Fruit fly (Drosophila melanogaster) whole organism, embryonic: ENCODE measurements around the gene CG42542.

Experiments used
- Adf1 ChIP-seq: fragments of 200-800 bp; sonication (Bioruptor generic); IDR thresholded peaks from 2 replicates; pipeline ENCODE4 v1.3.6; 2022; ENCODE audit warnings: missing biosample characterization, missing genetic modification characterization
- BEAF-32 ChIP-seq: fragments of 200-800 bp; sonication (Bioruptor generic); optimal IDR thresholded peaks from 3 replicates; lab custom pipeline; 2017; ENCODE audit warnings: missing biosample characterization, missing genetic modification characterization, mild to moderate bottlenecking, moderate library complexity, missing genetic modification reagents
- CG11398 ChIP-seq: fragments of 200-800 bp; sonication (Bioruptor generic); optimal IDR thresholded peaks from 2 replicates; lab custom pipeline; 2016; ENCODE audit warnings: missing biosample characterization, missing genetic modification characterization
- CG11504 ChIP-seq: fragments of 200-800 bp; sonication (Bioruptor generic); optimal IDR thresholded peaks from 3 replicates; lab custom pipeline; 2019; ENCODE audit warnings: missing biosample characterization, mild to moderate bottlenecking, missing genetic modification characterization, moderate library complexity
- CG12769 ChIP-seq: fragments of 200-800 bp; sonication (Bioruptor generic); optimal IDR thresholded peaks from 2 replicates; lab custom pipeline; 2019; ENCODE audit warnings: missing biosample characterization, mild to moderate bottlenecking, missing genetic modification characterization, moderate library complexity
- CG15514 ChIP-seq: fragments of 200-800 bp; sonication (Bioruptor generic); optimal IDR thresholded peaks from 3 replicates; lab custom pipeline; 2017; ENCODE audit warnings: missing biosample characterization, missing genetic modification characterization, mild to moderate bottlenecking, moderate library complexity, missing genetic modification reagents
- CG17612 ChIP-seq: fragments of 200-800 bp; sonication (Bioruptor generic); IDR thresholded peaks from 2 replicates; pipeline ENCODE4 v1.3.6; 2022; ENCODE audit warnings: missing biosample characterization, missing genetic modification characterization
- CG17829 ChIP-seq: fragments of 200-800 bp; optimal IDR thresholded peaks from 2 replicates; lab custom pipeline; 2019; ENCODE audit warnings: missing biosample characterization, mild to moderate bottlenecking, missing genetic modification characterization, moderate library complexity
- CG4424 ChIP-seq: fragments of 200-800 bp; sonication (Bioruptor generic); optimal IDR thresholded peaks from 3 replicates; lab custom pipeline; 2016; ENCODE audit warnings: missing biosample characterization, missing genetic modification characterization
- CG4617 ChIP-seq: fragments of 200-800 bp; sonication (Bioruptor generic); optimal IDR thresholded peaks from 3 replicates; lab custom pipeline; 2016; ENCODE audit warnings: missing biosample characterization, missing genetic modification characterization, borderline replicate concordance
- CG4707 ChIP-seq: fragments of 200-800 bp; sonication (Bioruptor generic); optimal IDR thresholded peaks from 2 replicates; lab custom pipeline; 2018; ENCODE audit warnings: missing biosample characterization, mild to moderate bottlenecking, missing genetic modification characterization, moderate library complexity
- CG5245 ChIP-seq: fragments of 200-800 bp; sonication (Bioruptor generic); optimal IDR thresholded peaks from 3 replicates; lab custom pipeline; 2016; ENCODE audit warnings: missing biosample characterization, missing genetic modification characterization
- CG8290 ChIP-seq, 3 experiments: fragments of 200-800 bp; sonication (Bioruptor generic); optimal IDR thresholded peaks; 2 replicates each; lab custom pipeline; 2016 to 2019; ENCODE audit warnings: missing biosample characterization in 3 of 3, missing genetic modification characterization in 3 of 3, mild to moderate bottlenecking in 2 of 3, moderate library complexity in 1 of 3
- CG9797 ChIP-seq: fragments of 200-800 bp; sonication (Bioruptor generic); optimal IDR thresholded peaks from 3 replicates; lab custom pipeline; 2018; ENCODE audit warnings: missing biosample characterization, mild to moderate bottlenecking, missing genetic modification characterization
- Dip3 ChIP-seq: fragments of 200-800 bp; sonication (Bioruptor generic); optimal IDR thresholded peaks from 3 replicates; lab custom pipeline; 2016; ENCODE audit warnings: missing biosample characterization, missing genetic modification characterization
- E2f1 ChIP-seq: fragments of 200-800 bp; sonication (Bioruptor generic); IDR thresholded peaks from 2 replicates; pipeline ENCODE4 v1.3.6; 2022; ENCODE audit warnings: missing biosample characterization, missing genetic modification characterization
- Hr78 ChIP-seq, 2 experiments: fragments of 200-800 bp in 1 of 2; fragments of >200 bp in 1 of 2; sonication (Bioruptor generic) in 1 of 2; optimal IDR thresholded peaks; 2 replicates each; lab custom pipeline; 2017 to 2019; ENCODE audit warnings: missing biosample characterization in 2 of 2, missing genetic modification characterization in 2 of 2, mild to moderate bottlenecking in 1 of 2, moderate library complexity in 1 of 2
- MESR4 ChIP-seq: fragments of 200-800 bp; sonication (Bioruptor generic); optimal IDR thresholded peaks from 2 replicates; lab custom pipeline; 2018; ENCODE audit warnings: missing biosample characterization, mild to moderate bottlenecking, missing genetic modification characterization, moderate library complexity
- NC2β ChIP-seq: fragments of 200-800 bp; sonication (Bioruptor generic); optimal IDR thresholded peaks from 2 replicates; lab custom pipeline; 2016; ENCODE audit warnings: missing biosample characterization, missing genetic modification characterization
- Side ChIP-seq: fragments of 200-800 bp; sonication (Bioruptor generic); optimal IDR thresholded peaks from 2 replicates; lab custom pipeline; 2016; ENCODE audit warnings: missing biosample characterization, missing genetic modification characterization
- TFAM ChIP-seq: fragments of 200-800 bp; sonication (Bioruptor generic); optimal IDR thresholded peaks from 2 replicates; lab custom pipeline; 2017; ENCODE audit warnings: missing biosample characterization, missing genetic modification characterization, inconsistent platforms
- Xrp1 ChIP-seq: fragments of 200-800 bp; sonication (Bioruptor generic); IDR thresholded peaks from 2 replicates; pipeline ENCODE4 v1.3.6; 2022; ENCODE audit warnings: missing biosample characterization, missing genetic modification characterization
- al ChIP-seq: fragments of 200-800 bp; sonication (Bioruptor generic); IDR thresholded peaks from 2 replicates; pipeline ENCODE4 v1.3.6; 2022; ENCODE audit warnings: missing biosample characterization, missing genetic modification characterization
- bsh ChIP-seq, 2 experiments: fragments of 200-800 bp; sonication (Bioruptor generic); optimal IDR thresholded peaks; 2 replicates each; lab custom pipeline; 2017 to 2018; ENCODE audit warnings: mild to moderate bottlenecking in 2 of 2, missing biosample characterization in 2 of 2, missing genetic modification characterization in 2 of 2, moderate library complexity in 1 of 2
- btn ChIP-seq: fragments of 200-800 bp; sonication (Bioruptor generic); optimal IDR thresholded peaks from 2 replicates; lab custom pipeline; 2016; ENCODE audit warnings: missing biosample characterization, missing genetic modification characterization
- cas ChIP-seq: fragments of 200-800 bp; sonication (Bioruptor generic); IDR thresholded peaks from 2 replicates; pipeline ENCODE4 v1.3.6; 2022; ENCODE audit warnings: missing biosample characterization, missing genetic modification characterization
- chn ChIP-seq: fragments of 200-800 bp; sonication (Bioruptor generic); optimal IDR thresholded peaks from 2 replicates; lab custom pipeline; 2016; ENCODE audit warnings: missing biosample characterization, missing genetic modification characterization
- cwo ChIP-seq: fragments of 200-800 bp; sonication (Bioruptor generic); optimal IDR thresholded peaks from 3 replicates; lab custom pipeline; 2017; ENCODE audit warnings: missing biosample characterization, missing genetic modification characterization, mild to moderate bottlenecking, moderate library complexity, missing genetic modification reagents
- da ChIP-seq: fragments of 200-800 bp; sonication (Bioruptor generic); optimal IDR thresholded peaks from 2 replicates; lab custom pipeline; 2016; ENCODE audit warnings: missing biosample characterization, missing genetic modification characterization
- eve ChIP-seq, 2 experiments: fragments of >200 bp; optimal IDR thresholded peaks; 2 replicates each; lab custom pipeline; 2017; ENCODE audit warnings: missing biosample characterization in 2 of 2, missing genetic modification characterization in 2 of 2
- gfzf ChIP-seq: fragments of 200-800 bp; sonication (Bioruptor generic); optimal IDR thresholded peaks from 2 replicates; lab custom pipeline; 2016; ENCODE audit warnings: missing biosample characterization, mild to moderate bottlenecking, missing genetic modification characterization, moderate library complexity
- kay ChIP-seq: fragments of 200-800 bp; sonication (Bioruptor generic); optimal IDR thresholded peaks from 2 replicates; lab custom pipeline; 2016; ENCODE audit warnings: missing biosample characterization, missing genetic modification characterization
- lbe ChIP-seq: fragments of 200-800 bp; sonication (Bioruptor generic); optimal IDR thresholded peaks from 2 replicates; lab custom pipeline; 2016; ENCODE audit warnings: missing biosample characterization, mild to moderate bottlenecking, missing genetic modification characterization
- nerfin-1 ChIP-seq: fragments of 200-800 bp; sonication (Bioruptor generic); optimal IDR thresholded peaks from 3 replicates; lab custom pipeline; 2019; ENCODE audit warnings: missing biosample characterization, mild to moderate bottlenecking, missing genetic modification characterization, moderate library complexity
- pb ChIP-seq: fragments of 200-800 bp; sonication (Bioruptor generic); optimal IDR thresholded peaks from 3 replicates; lab custom pipeline; 2016; ENCODE audit warnings: missing biosample characterization, missing genetic modification characterization
- pzg ChIP-seq: fragments of 200-800 bp; sonication (Bioruptor generic); optimal IDR thresholded peaks from 3 replicates; lab custom pipeline; 2018; ENCODE audit warnings: missing biosample characterization, mild to moderate bottlenecking, missing genetic modification characterization, moderate library complexity
- salm ChIP-seq: fragments of 200-800 bp; sonication (Bioruptor generic); optimal IDR thresholded peaks from 2 replicates; lab custom pipeline; 2018; ENCODE audit warnings: missing biosample characterization, mild to moderate bottlenecking, missing genetic modification characterization
- sens ChIP-seq: fragments of 200-800 bp; sonication (Bioruptor generic); peaks from one replicate; lab custom pipeline; 2016; ENCODE audit warnings: missing biosample characterization, missing genetic modification characterization
- sna ChIP-seq: fragments of 200-800 bp; sonication (Bioruptor generic); IDR thresholded peaks from 2 replicates; pipeline ENCODE4 v1.3.6; 2022; ENCODE audit warnings: missing biosample characterization, missing genetic modification characterization; ENCODE audit not compliant: partially characterized antibody
- stwl ChIP-seq: fragments of 200-800 bp; sonication (Bioruptor generic); optimal IDR thresholded peaks from 3 replicates; lab custom pipeline; 2018; ENCODE audit warnings: missing biosample characterization, mild to moderate bottlenecking, missing genetic modification characterization, moderate library complexity
- unpg ChIP-seq: fragments of 200-800 bp; sonication (Bioruptor generic); optimal IDR thresholded peaks from 3 replicates; lab custom pipeline; 2018; ENCODE audit warnings: missing biosample characterization, mild to moderate bottlenecking, missing genetic modification characterization, moderate library complexity
- usp ChIP-seq: fragments of >200 bp; optimal IDR thresholded peaks from 2 replicates; lab custom pipeline; 2017; ENCODE audit warnings: missing biosample characterization, missing genetic modification characterization
- zen ChIP-seq: fragments of 200-800 bp; sonication (Bioruptor generic); optimal IDR thresholded peaks from 3 replicates; lab custom pipeline; 2018; ENCODE audit warnings: missing biosample characterization, mild to moderate bottlenecking, missing genetic modification characterization, moderate library complexity

Gene CG42542

dm6 chr3R:15222973-15223372 lies 26.6 kb downstream of the CG42542 start, which contains the start of gene Polr2G (continued):
- TF ChIP-seq sna (GFP tag; lab: Robert Waterston, UW) (no peak), usp (GFP tag; lab: Kevin White, UChicago) (no peak), MESR4 (GFP tag; lab: Kevin White, UChicago) (peak; percentile 61), Hr78 (GFP tag; optimal IDR thresholded peaks at IDR 0.05; lab: Kevin White, UChicago) (no peak), btn (GFP tag; lab: Kevin White, UChicago) (no peak), nerfin-1 (tag; lab: Kevin White, UChicago) (no peak), CG5245 (GFP tag; lab: Kevin White, UChicago) (no peak), CG15514 (GFP tag; lab: Kevin White, UChicago) (no peak), CG11398 (GFP tag; lab: Kevin White, UChicago) (no peak), zen (tag; lab: Kevin White, UChicago) (no peak), pb (no peak), al (no peak), CG4707 (no peak), Adf1 (GFP tag; lab: Robert Waterston, UW) (no peak), chn (GFP tag; lab: Kevin White, UChicago) (no peak), Side (GFP tag; lab: Kevin White, UChicago) (no peak), lbe (GFP tag; lab: Kevin White, UChicago) (no peak), BEAF-32 (GFP tag; lab: Kevin White, UChicago) (peak; percentile 14), pzg (GFP tag; lab: Kevin White, UChicago) (peak; percentile 19), CG8290 (GFP tag; optimal IDR thresholded peaks at IDR 0.05; lab: Kevin White, UChicago) (no peak), CG8290 (tag; optimal IDR thresholded peaks at IDR 0.05; lab: Kevin White, UChicago) (no peak), CG12769 (tag; lab: Kevin White, UChicago) (no peak), da (GFP tag; lab: Kevin White, UChicago) (no peak), CG9797 (GFP tag; lab: Kevin White, UChicago) (peak; percentile 48), Xrp1 (GFP tag; lab: Robert Waterston, UW) (no peak), sens (GFP tag; lab: Kevin White, UChicago) (peak; percentile 42), E2f1 (peak; percentile 24; the same call in 1 of the 2 replicates), eve (GFP tag; optimal IDR thresholded peaks at IDR 0.05; lab: Kevin White, UChicago) (no peak), bsh (GFP tag; optimal IDR thresholded peaks at IDR 0.05; lab: Kevin White, UChicago) (no peak), gfzf (GFP tag; lab: Kevin White, UChicago) (peak; percentile 63), CG4424 (no peak), Dip3 (GFP tag; lab: Kevin White, UChicago) (no peak), CG11504 (tag; lab: Kevin White, UChicago) (no peak), TFAM (GFP tag; lab: Kevin White, UChicago) (no peak), NC2β (GFP tag; lab: Kevin White, UChicago) (no peak), kay (no peak), salm (no peak), unpg (no peak), CG17829 (tag; lab: Kevin White, UChicago) (no peak), CG17612 (GFP tag; lab: Robert Waterston, UW) (no peak), cwo (GFP tag; lab: Kevin White, UChicago) (no peak), cas (GFP tag; lab: Robert Waterston, UW) (no peak), CG4617 (GFP tag; lab: Kevin White, UChicago) (peak; percentile 50), stwl (tag; lab: Kevin White, UChicago) (peak; percentile 30)
